Worm (Caenorhabditis elegans): ENCODE measurements around the gene C31H1.1.

C31H1.1 gene

ce11 chrIV:5817459-5817858 is 20.2 kb downstream of the C31H1.1 start (continued):
- TF ChIP-seq unc-98 (GFP tag; IDR thresholded peaks at IDR 0.05): no peak

- no peak for TF ChIP-seq vab-15 (tag; optimal IDR thresholded peaks at IDR 0.05)
- TF ChIP-seq blmp-1 (tag; optimal IDR thresholded peaks at IDR 0.05): peak; percentile 2
- TF ChIP-seq dsc-1 (tag; optimal IDR thresholded peaks at IDR 0.05): peak; percentile 48
- peak; percentile 2 for TF ChIP-seq mep-1 (tag; optimal IDR thresholded peaks at IDR 0.05)
- TF ChIP-seq lin-14 (GFP tag; optimal IDR thresholded peaks at IDR 0.05): peak; percentile 33
- no peak for TF ChIP-seq ets-5 (GFP tag; IDR thresholded peaks at IDR 0.05)
- TF ChIP-seq lin-35 (GFP tag; optimal IDR thresholded peaks at IDR 0.05): no peak
Measured at ce11 chrIV:5820056-5820799, 23.0 kb downstream of the C31H1.1 start.

ce11 chrIV:5820953-5821352 is 23.7 kb downstream of the C31H1.1 start:
- TF ChIP-seq ztf-11 (tag; optimal IDR thresholded peaks at IDR 0.05): no peak
- TF ChIP-seq sup-37 (GFP tag; optimal IDR thresholded peaks at IDR 0.05): no peak
- no peak for TF ChIP-seq lin-15B (tag; optimal IDR thresholded peaks at IDR 0.05)
- TF ChIP-seq efl-1 (optimal IDR thresholded peaks at IDR 0.05): no peak
- TF ChIP-seq efl-1 (GFP tag; optimal IDR thresholded peaks at IDR 0.05 in 1 of 2): peak in 1 of 2 experiments; percentile 41
- peak; percentile 14 for TF ChIP-seq lin-14 (GFP tag; optimal IDR thresholded peaks at IDR 0.05)
- no peak for TF ChIP-seq isw-1 (GFP tag; IDR thresholded peaks at IDR 0.05)
- no peak for TF ChIP-seq mef-2 (tag; optimal IDR thresholded peaks at IDR 0.05)
- TF ChIP-seq nhr-28 (tag; optimal IDR thresholded peaks at IDR 0.05): no peak
- TF ChIP-seq nhr-85 (tag): peak; percentile 33

ce11 chrIV:5821997-5822396 is 24.7 kb downstream of the C31H1.1 start:
- TF ChIP-seq nhr-76 (tag; optimal IDR thresholded peaks at IDR 0.05) (no peak), C16A3.4 (tag; optimal IDR thresholded peaks at IDR 0.05) (no peak), lin-13 (GFP tag; optimal IDR thresholded peaks at IDR 0.05) (no peak), pag-3 (tag; optimal IDR thresholded peaks at IDR 0.05; ENCODE audit: borderline replicate concordance, insufficient read depth) (no peak), Y116A8C.19 (tag; optimal IDR thresholded peaks at IDR 0.05; ENCODE audit: borderline replicate concordance) (no peak), aha-1 (tag; optimal IDR thresholded peaks at IDR 0.05) (no peak), unc-62 (GFP tag; optimal IDR thresholded peaks at IDR 0.05) (no peak), snu-23 (GFP tag; optimal IDR thresholded peaks at IDR 0.05) (peak; percentile 34), F16B12.6 (tag; optimal IDR thresholded peaks at IDR 0.05) (no peak), unc-30 (tag; optimal IDR thresholded peaks at IDR 0.05) (no peak), lir-3 (tag; optimal IDR thresholded peaks at IDR 0.05; ENCODE audit: poor library complexity) (no peak), nhr-90 (tag; optimal IDR thresholded peaks at IDR 0.05; ENCODE audit: poor library complexity) (no peak), ces-1 (GFP tag; optimal IDR thresholded peaks at IDR 0.05) (no peak), fkh-4 (tag; optimal IDR thresholded peaks at IDR 0.05; ENCODE audit: borderline replicate concordance) (no peak), fkh-8 (tag; optimal IDR thresholded peaks at IDR 0.05) (no peak), C34B4.2 (tag; optimal IDR thresholded peaks at IDR 0.05) (no peak), lin-39 (tag; optimal IDR thresholded peaks at IDR 0.05) (no peak), sup-37 (GFP tag; optimal IDR thresholded peaks at IDR 0.05) (no peak), hlh-4 (tag; optimal IDR thresholded peaks at IDR 0.05) (no peak), ceh-8 (GFP tag; optimal IDR thresholded peaks at IDR 0.05) (no peak), nhr-84 (tag; optimal IDR thresholded peaks at IDR 0.05) (no peak), nhr-71 (tag; optimal IDR thresholded peaks at IDR 0.05) (peak; percentile 11), ztf-4 (tag; optimal IDR thresholded peaks at IDR 0.05) (no peak), egl-27 (tag; optimal IDR thresholded peaks at IDR 0.05) (no peak), nhr-20 (tag; optimal IDR thresholded peaks at IDR 0.05) (peak; percentile 35), lin-14 (GFP tag; optimal IDR thresholded peaks at IDR 0.05) (peak; percentile 80), elt-2 (tag; optimal IDR thresholded peaks at IDR 0.05) (no peak), xbp-1 (tag; optimal IDR thresholded peaks at IDR 0.05) (no peak), jun-1 (tag; optimal IDR thresholded peaks at IDR 0.05) (no peak), swsn-7 (tag; optimal IDR thresholded peaks at IDR 0.05) (no peak), mdl-1 (tag; optimal IDR thresholded peaks at IDR 0.05) (no peak), unc-86 (tag; optimal IDR thresholded peaks at IDR 0.05) (no peak), skn-1 (tag; optimal IDR thresholded peaks at IDR 0.05) (no peak)

All from whole organism, L1 larva.